Worm (Caenorhabditis elegans) whole organism, L4 larva: ENCODE measurements around the gene hlh-4.

ENCODE experiments used
- R02D3.7 ChIP-seq: fragments of 150-350 bp; sonication (generic microtip); optimal IDR thresholded peaks from 3 replicates; lab custom pipeline; 2014; ENCODE audit warnings: missing biosample characterization, missing genetic modification characterization
- Y48G9A.11 ChIP-seq: fragments of 200-800 bp; sonication (Bioruptor generic); IDR thresholded peaks from 2 replicates; pipeline ENCODE4 v1.3.6; 2022; ENCODE audit warnings: missing genetic modification reagents, missing genetic modification characterization, missing compliant biosample characterization
- Y5F2A.4 ChIP-seq: fragments of 200-800 bp; sonication (Bioruptor generic); optimal IDR thresholded peaks from 2 replicates; lab custom pipeline; 2018; ENCODE audit warnings: mild to moderate bottlenecking, missing genetic modification characterization, missing compliant biosample characterization
- ceh-44 ChIP-seq: fragments of 200-800 bp; sonication (Bioruptor generic); IDR thresholded peaks from 2 replicates; pipeline ENCODE4 v1.3.6; 2022; ENCODE audit warnings: missing genetic modification reagents, missing genetic modification characterization, missing compliant biosample characterization
- fos-1 ChIP-seq: fragments of 150-350 bp; optimal IDR thresholded peaks from 2 replicates; lab custom pipeline; 2014; ENCODE audit warnings: missing biosample characterization, missing genetic modification characterization
- hmg-1.1 ChIP-seq: fragments of 200-800 bp; sonication (Bioruptor generic); IDR thresholded peaks from 2 replicates; pipeline ENCODE4 v1.3.6; 2022; ENCODE audit warnings: missing genetic modification reagents, missing genetic modification characterization, missing compliant biosample characterization
- mep-1 ChIP-seq: fragments of 150-350 bp; sonication (generic microtip); optimal IDR thresholded peaks from 3 replicates; lab custom pipeline; 2014; ENCODE audit warnings: missing biosample characterization, missing genetic modification characterization
- nhr-25 ChIP-seq: sonication (generic microtip); optimal IDR thresholded peaks from 2 replicates; lab custom pipeline; 2017; ENCODE audit warnings: missing genetic modification characterization, mild to moderate bottlenecking, missing compliant biosample characterization, antibody characterized with exemption, moderate library complexity, borderline replicate concordance; ENCODE audit not compliant: insufficient read depth
- pha-4 ChIP-seq, 2 experiments: fragments of 150-350 bp in 1 of 2; fragments of 200-800 bp in 1 of 2; sonication (Bioruptor generic) in 1 of 2; IDR thresholded peaks in 1 of 2; optimal IDR thresholded peaks in 1 of 2; 2 replicates each; pipeline versions ENCODE4 v1.3.6 to Lab custom; 2014 to 2022; ENCODE audit warnings: missing genetic modification characterization in 2 of 2, missing genetic modification reagents in 2 of 2, missing biosample characterization in 1 of 2, missing compliant biosample characterization in 1 of 2
- snpc-1.2 ChIP-seq: fragments of 200-800 bp; sonication (Bioruptor generic); IDR thresholded peaks from 2 replicates; pipeline ENCODE4 v1.3.6; 2022; ENCODE audit warnings: missing genetic modification reagents, missing genetic modification characterization, missing compliant biosample characterization
- unc-130 ChIP-seq: sonication (generic microtip); optimal IDR thresholded peaks from 2 replicates; lab custom pipeline; 2016; ENCODE audit warnings: missing genetic modification reagents, missing genetic modification characterization, missing compliant biosample characterization
- unc-39 ChIP-seq: sonication (generic microtip); optimal IDR thresholded peaks from 2 replicates; lab custom pipeline; 2017; ENCODE audit warnings: missing biosample characterization, missing genetic modification characterization
- zip-11 ChIP-seq: fragments of 200-800 bp; sonication (Bioruptor generic); IDR thresholded peaks from 2 replicates; pipeline ENCODE4 v1.3.6; 2022; ENCODE audit warnings: missing genetic modification characterization, missing compliant biosample characterization

DNA sequence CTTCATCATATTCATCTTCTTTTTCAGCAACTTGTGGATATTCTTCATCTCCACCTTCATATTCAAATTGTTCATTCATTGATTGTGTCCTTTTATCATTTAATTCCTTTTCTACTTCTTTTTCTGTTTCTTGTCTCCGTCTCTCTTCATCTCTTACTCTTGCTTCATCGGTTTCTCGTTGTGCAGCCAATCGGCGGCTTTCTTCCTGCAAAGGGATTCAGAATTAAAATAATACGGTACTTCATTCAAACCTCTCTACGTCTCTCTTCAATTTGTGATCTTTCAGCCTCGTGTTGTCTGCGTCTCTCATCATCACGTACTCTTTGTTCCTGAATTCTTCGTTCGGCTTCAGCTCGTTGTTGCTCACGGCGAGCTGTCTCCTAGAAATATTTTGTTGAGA, 1.8 kb upstream of the hlh-4 start:
- TF ChIP-seq zip-11 (GFP tag; lab: Robert Waterston, UW): no peak
- no peak for TF ChIP-seq ceh-44 (GFP tag; lab: Robert Waterston, UW)
- no peak for TF ChIP-seq pha-4 (GFP tag; IDR thresholded peaks at IDR 0.05; lab: Robert Waterston, UW)
- TF ChIP-seq pha-4 (tag; optimal IDR thresholded peaks at IDR 0.05; lab: Kevin White, UChicago): no peak
- TF ChIP-seq snpc-1.2 (GFP tag; lab: Robert Waterston, UW): no peak
- TF ChIP-seq fos-1 (tag; lab: Kevin White, UChicago): no peak
- no peak for TF ChIP-seq R02D3.7 (tag; lab: Kevin White, UChicago)
- TF ChIP-seq Y48G9A.11 (GFP tag; lab: Robert Waterston, UW): no peak
- TF ChIP-seq unc-130 (GFP tag; lab: Kevin White, UChicago): no peak
- no peak for TF ChIP-seq nhr-25 (tag; lab: Kevin White, UChicago)
- TF ChIP-seq hmg-1.1: no peak
- no peak for TF ChIP-seq Y5F2A.4
- TF ChIP-seq mep-1: no peak
- TF ChIP-seq unc-39: no peak
